Comparison of ENCODE assay signal across 4 fruit fly cellular contexts in the genomic region with DNA sequence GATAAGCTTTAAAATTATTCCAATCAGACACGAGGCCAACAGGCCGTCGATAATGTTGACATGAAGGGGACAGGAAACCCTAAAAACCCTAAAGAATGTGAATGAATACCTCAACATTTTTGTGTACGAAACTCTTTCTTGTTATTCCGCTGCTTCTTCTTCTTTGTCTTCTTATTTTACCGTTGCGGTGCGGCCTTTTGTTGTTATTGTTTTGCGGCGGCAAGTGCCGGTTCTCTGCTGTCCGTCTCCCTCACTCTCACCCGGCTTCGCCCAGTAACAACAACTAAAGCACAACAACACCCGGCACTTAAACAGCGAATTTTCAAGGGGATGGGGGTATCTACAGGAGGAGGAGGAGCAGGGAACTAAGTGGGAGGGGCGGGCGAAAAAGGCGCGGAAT.
TF ChIP-seq lines count a peak whose summit lies in the region.

No protein-coding gene starts in this region.

- TF ChIP-seq CTCF in whole organism, embryonic (GFP tag; optimal IDR thresholded peaks at IDR 0.05; lab: Kevin White, UChicago) = no peak

TF ChIP-seq in whole organism, 6 proteins besides CTCF, POLR2A, EP300 and RAD21:
- TF ChIP-seq pan (optimal IDR thresholded peaks at IDR 0.05; lab: Kevin White, UChicago) (peak; percentile 7), Dll (optimal IDR thresholded peaks at IDR 0.05; lab: Kevin White, UChicago) (no peak)
TF ChIP-seq in whole organism: peak in this region for 1.

TF ChIP-seq in whole organism, adult, 20 proteins besides CTCF, POLR2A, EP300 and RAD21:
- TF ChIP-seq cic (GFP tag; optimal IDR thresholded peaks at IDR 0.05; lab: Kevin White, UChicago) (peak; percentile 33), ovo (GFP tag; optimal IDR thresholded peaks at IDR 0.05; lab: Kevin White, UChicago) (peak; percentile 53), tj (GFP tag; optimal IDR thresholded peaks at IDR 0.05; lab: Kevin White, UChicago) (peak; percentile 56), CG14711 (tag; optimal IDR thresholded peaks at IDR 0.05; lab: Kevin White, UChicago) (peak; percentile 58), Hr96 (GFP tag; optimal IDR thresholded peaks at IDR 0.05; lab: Kevin White, UChicago) (no peak), Clk (GFP tag; optimal IDR thresholded peaks at IDR 0.05; lab: Kevin White, UChicago) (no peak)

TF ChIP-seq in whole organism, embryonic, 481 proteins besides CTCF, POLR2A, EP300 and RAD21:
- peak; percentile 45; the same call in 1 of the 3 replicates for TF ChIP-seq CG6791 (GFP tag; IDR thresholded peaks at IDR 0.05; lab: Robert Waterston, UW; ENCODE audit: partially characterized antibody)
- no peak for TF ChIP-seq gce (GFP tag; IDR thresholded peaks at IDR 0.05; lab: Robert Waterston, UW)
- TF ChIP-seq CG1832 (GFP tag; optimal IDR thresholded peaks at IDR 0.05; lab: Kevin White, UChicago) = peak; percentile 32
- no peak for TF ChIP-seq trem (tag; optimal IDR thresholded peaks at IDR 0.05; lab: Kevin White, UChicago)
- TF ChIP-seq sd (tag; optimal IDR thresholded peaks at IDR 0.05; lab: Kevin White, UChicago) = peak; percentile 65
- peak; percentile 65 for TF ChIP-seq kni (GFP tag; optimal IDR thresholded peaks at IDR 0.05; lab: Kevin White, UChicago)
- TF ChIP-seq CG6689 (GFP tag; IDR thresholded peaks at IDR 0.05; lab: Robert Waterston, UW) = no peak
- peak in 1 of 2 experiments; percentile 18 for TF ChIP-seq insv (GFP tag; optimal IDR thresholded peaks at IDR 0.05; lab: Kevin White, UChicago)
- no peak for TF ChIP-seq Poxn (GFP tag; IDR thresholded peaks at IDR 0.05; lab: Robert Waterston, UW)
- TF ChIP-seq CG4360 (GFP tag; IDR thresholded peaks at IDR 0.05; lab: Robert Waterston, UW) = peak; percentile 64; the same call in 1 of the 2 replicates
- no peak for TF ChIP-seq sqz (GFP tag; optimal IDR thresholded peaks at IDR 0.05; lab: Kevin White, UChicago)
- TF ChIP-seq CG17385 (GFP tag; optimal IDR thresholded peaks at IDR 0.05; lab: Kevin White, UChicago) = peak; percentile 72
- TF ChIP-seq Sry-δ (GFP tag; optimal IDR thresholded peaks at IDR 0.05; lab: Kevin White, UChicago) = no peak
- TF ChIP-seq CG34422 (GFP tag; IDR thresholded peaks at IDR 0.05; lab: Robert Waterston, UW) = peak; percentile 11; the same call in 1 of the 3 replicates
- no peak for TF ChIP-seq CG12299 (tag; optimal IDR thresholded peaks at IDR 0.05; lab: Kevin White, UChicago)
- TF ChIP-seq pb (GFP tag; optimal IDR thresholded peaks at IDR 0.05; lab: Kevin White, UChicago) = no peak
TF ChIP-seq in whole organism, embryonic: peak in this region for 8.

TF ChIP-seq in whole organism, prepupa, 60 proteins besides CTCF, POLR2A, EP300 and RAD21:
- no peak for TF ChIP-seq Ets96B (tag; optimal IDR thresholded peaks at IDR 0.05; lab: Kevin White, UChicago)
- no peak for TF ChIP-seq Eip75B (GFP tag; optimal IDR thresholded peaks at IDR 0.05; lab: Kevin White, UChicago)
- peak; percentile 8 for TF ChIP-seq CG6854 (GFP tag; optimal IDR thresholded peaks at IDR 0.05; lab: Kevin White, UChicago)
- no peak for TF ChIP-seq Hr38 (GFP tag; optimal IDR thresholded peaks at IDR 0.05; lab: Kevin White, UChicago)
- TF ChIP-seq OdsH (GFP tag; optimal IDR thresholded peaks at IDR 0.05; lab: Kevin White, UChicago) = no peak
- TF ChIP-seq CG11902 (GFP tag; optimal IDR thresholded peaks at IDR 0.05; lab: Kevin White, UChicago) = no peak
- no peak for TF ChIP-seq fd85E (GFP tag; optimal IDR thresholded peaks at IDR 0.05; lab: Kevin White, UChicago)
- peak; percentile 71 for TF ChIP-seq svp (GFP tag; lab: Kevin White, UChicago)
- peak; percentile 1 for TF ChIP-seq CG1621 (tag; optimal IDR thresholded peaks at IDR 0.05; lab: Kevin White, UChicago)
- TF ChIP-seq CG32006 (GFP tag; optimal IDR thresholded peaks at IDR 0.05; lab: Kevin White, UChicago) = no peak
- peak; percentile 35 for TF ChIP-seq dsx (GFP tag; optimal IDR thresholded peaks at IDR 0.05; lab: Kevin White, UChicago; ENCODE audit: poor library complexity, severe bottlenecking)
- no peak for TF ChIP-seq achi (GFP tag; optimal IDR thresholded peaks at IDR 0.05; lab: Kevin White, UChicago)
- TF ChIP-seq CG8632 (GFP tag; optimal IDR thresholded peaks at IDR 0.05; lab: Kevin White, UChicago) = no peak
- TF ChIP-seq cyc (GFP tag; optimal IDR thresholded peaks at IDR 0.05; lab: Kevin White, UChicago) = no peak
- TF ChIP-seq CG3919 (GFP tag; optimal IDR thresholded peaks at IDR 0.05; lab: Kevin White, UChicago) = no peak
